Fruit fly (Drosophila melanogaster) whole organism, wandering third instar larva: ENCODE results near the gene RSG7.

Experiments used
- Dif ChIP-seq: fragments of 200-275, 200-300 bp; sonication (Bioruptor generic); optimal IDR thresholded peaks from 2 replicates; lab custom pipeline; 2018; ENCODE audit warnings: missing biosample characterization, missing genetic modification characterization; ENCODE audit not compliant: partially characterized antibody
- Hnf4 ChIP-seq: fragments of 200-800 bp; sonication (Bioruptor generic); optimal IDR thresholded peaks from 2 replicates; lab custom pipeline; 2016; ENCODE audit warnings: missing biosample characterization, mild to moderate bottlenecking, missing genetic modification characterization
- Hr78 ChIP-seq: fragments of >200 bp; optimal IDR thresholded peaks from 2 replicates; lab custom pipeline; 2017; ENCODE audit warnings: missing biosample characterization, missing genetic modification characterization
- OdsH ChIP-seq: fragments of 200-800 bp; sonication (Bioruptor generic); optimal IDR thresholded peaks from 2 replicates; lab custom pipeline; 2016; ENCODE audit warnings: missing biosample characterization, mild to moderate bottlenecking, missing genetic modification characterization
- Rel ChIP-seq, 2 experiments: fragments of 200-800 bp; sonication (Bioruptor generic) in 1 of 2; optimal IDR thresholded peaks; 2 replicates in 1 of 2; 3 replicates in 1 of 2; lab custom pipeline; 2016 to 2019; ENCODE audit warnings: mild to moderate bottlenecking in 2 of 2, missing biosample characterization in 2 of 2, missing genetic modification characterization in 2 of 2, moderate library complexity in 1 of 2
- foxo ChIP-seq, 2 experiments: fragments of 200-800 bp; sonication (Bioruptor generic); optimal IDR thresholded peaks; 2 replicates in 1 of 2; 3 replicates in 1 of 2; lab custom pipeline; 2016 to 2017; ENCODE audit warnings: missing biosample characterization in 2 of 2, missing genetic modification characterization in 2 of 2
- pan ChIP-seq: fragments of >200 bp; optimal IDR thresholded peaks from 2 replicates; lab custom pipeline; 2017

DNA sequence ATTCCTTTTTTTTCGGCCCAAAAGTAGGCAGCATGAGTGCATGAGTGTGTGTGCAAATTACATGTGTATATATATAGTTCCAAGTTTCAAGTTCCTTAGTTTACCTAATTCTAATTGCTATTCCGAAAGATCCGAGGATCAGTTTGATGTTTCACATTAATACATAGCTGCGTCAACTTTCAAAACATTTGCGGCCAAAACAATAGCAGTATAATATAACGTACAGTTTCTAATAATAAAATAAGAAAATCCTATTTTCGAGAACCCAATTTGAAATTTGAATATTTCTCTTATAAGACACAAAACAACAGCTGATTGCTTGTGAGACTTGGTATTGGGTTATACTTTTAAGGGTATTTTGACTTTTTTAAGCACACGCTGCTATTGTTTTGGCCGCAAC, 5.2 kb downstream of the RSG7 start:
- TF ChIP-seq OdsH (GFP tag; lab: Kevin White, UChicago) (no peak), Hr78 (GFP tag; lab: Kevin White, UChicago) (no peak), pan (lab: Kevin White, UChicago) (no peak), Dif (GFP tag; lab: Kevin White, UChicago) (no peak), Rel (GFP tag; optimal IDR thresholded peaks at IDR 0.05; lab: Kevin White, UChicago) (no peak), Rel (tag; optimal IDR thresholded peaks at IDR 0.05; lab: Kevin White, UChicago) (no peak), Hnf4 (GFP tag; lab: Kevin White, UChicago) (no peak), foxo (GFP tag; optimal IDR thresholded peaks at IDR 0.05; lab: Kevin White, UChicago) (no peak)
